Worm (Caenorhabditis elegans) whole organism, L4 larva: ENCODE data around the gene npr-27.
A peak's percentile ranks its signal among the peaks of the same experiment; 100 is the strongest.

Experiments
- F26F4.8 ChIP-seq: fragments of 200-800 bp; sonication (Bioruptor generic); conservative IDR thresholded peaks from 2 replicates; pipeline ENCODE4 v1.3.6; 2022; ENCODE audit warnings: missing genetic modification characterization, missing compliant biosample characterization
- F44E2.7 ChIP-seq: fragments of 200-800 bp; sonication (Bioruptor generic); IDR thresholded peaks from 2 replicates; pipeline ENCODE4 v2.1.2; 2022; ENCODE audit warnings: missing genetic modification characterization, missing compliant biosample characterization
- F49E8.2 ChIP-seq: sonication (generic microtip); optimal IDR thresholded peaks from 2 replicates; lab custom pipeline; 2016; ENCODE audit warnings: missing compliant biosample characterization, mild to moderate bottlenecking, missing genetic modification characterization, borderline replicate concordance
- T20F7.1 ChIP-seq: fragments of 200-800 bp; sonication (Bioruptor generic); optimal IDR thresholded peaks from 2 replicates; lab custom pipeline; 2018; ENCODE audit warnings: mild to moderate bottlenecking, missing genetic modification characterization, missing compliant biosample characterization
- T26A8.4 ChIP-seq: fragments of 200-800 bp; sonication (Bioruptor generic); IDR thresholded peaks from 2 replicates; pipeline ENCODE4 v1.3.6; 2022; ENCODE audit warnings: missing genetic modification characterization, missing compliant biosample characterization
- Y105C5A.15 ChIP-seq: fragments of 200-800 bp; sonication (Bioruptor generic); IDR thresholded peaks from 2 replicates; pipeline ENCODE4 v1.3.6; 2022; ENCODE audit warnings: missing genetic modification characterization, missing compliant biosample characterization
- aly-2 ChIP-seq: sonication (generic microtip); optimal IDR thresholded peaks from 2 replicates; lab custom pipeline; 2018; ENCODE audit warnings: missing biosample characterization, missing genetic modification characterization
- arid-1 ChIP-seq: fragments of 200-800 bp; sonication (Bioruptor generic); conservative IDR thresholded peaks from 2 replicates; pipeline ENCODE4 v1.3.6; 2022; ENCODE audit warnings: missing genetic modification reagents, missing genetic modification characterization, missing compliant biosample characterization
- attf-4 ChIP-seq: sonication (generic microtip); optimal IDR thresholded peaks from 3 replicates; lab custom pipeline; 2017; ENCODE audit warnings: missing biosample characterization, missing genetic modification characterization
- ceh-32 ChIP-seq: sonication (generic microtip); optimal IDR thresholded peaks from 2 replicates; lab custom pipeline; 2016; ENCODE audit warnings: mild to moderate bottlenecking, missing genetic modification characterization, missing compliant biosample characterization; ENCODE audit not compliant: poor library complexity
- ceh-44 ChIP-seq: fragments of 200-800 bp; sonication (Bioruptor generic); IDR thresholded peaks from 2 replicates; pipeline ENCODE4 v1.3.6; 2022; ENCODE audit warnings: missing genetic modification reagents, missing genetic modification characterization, missing compliant biosample characterization
- ceh-62 ChIP-seq: sonication (generic microtip); optimal IDR thresholded peaks from 2 replicates; lab custom pipeline; 2017; ENCODE audit warnings: missing biosample characterization, missing genetic modification characterization
- ces-1 ChIP-seq: fragments of 150-350 bp; sonication (generic microtip); optimal IDR thresholded peaks from 4 replicates; lab custom pipeline; 2014; ENCODE audit warnings: missing biosample characterization, missing genetic modification reagents, missing genetic modification characterization
- ctbp-1 ChIP-seq: fragments of 200-800 bp; sonication (Bioruptor generic); IDR thresholded peaks from 2 replicates; pipeline ENCODE4 v1.3.6; 2022; ENCODE audit warnings: missing genetic modification reagents, missing genetic modification characterization, missing compliant biosample characterization
- daf-12 ChIP-seq: fragments of 150-350 bp; optimal IDR thresholded peaks from 2 replicates; lab custom pipeline; 2014; ENCODE audit warnings: missing biosample characterization, missing genetic modification reagents, missing genetic modification characterization
- daf-16 ChIP-seq, 3 experiments: sonication (generic microtip); optimal IDR thresholded peaks; 2 replicates each; lab custom pipeline; 2016 to 2017; ENCODE audit warnings: missing genetic modification characterization in 3 of 3, missing genetic modification reagents in 3 of 3, mild to moderate bottlenecking in 2 of 3, missing compliant biosample characterization in 2 of 3, missing biosample characterization in 1 of 3, moderate library complexity in 1 of 3
- daf-19 ChIP-seq: fragments of 200-800 bp; sonication (Bioruptor generic); conservative IDR thresholded peaks from 2 replicates; pipeline ENCODE4 v1.3.6; 2022; ENCODE audit warnings: missing genetic modification characterization, missing compliant biosample characterization
- dmd-6 ChIP-seq: fragments of 200-800 bp; sonication (Bioruptor generic); IDR thresholded peaks from 2 replicates; pipeline ENCODE4 v1.3.6; 2022; ENCODE audit warnings: missing genetic modification reagents, missing genetic modification characterization, missing compliant biosample characterization
- dmd-9 ChIP-seq: fragments of 200-800 bp; sonication (Bioruptor generic); IDR thresholded peaks from 2 replicates; pipeline ENCODE4 v1.3.6; 2022; ENCODE audit warnings: missing genetic modification reagents, missing genetic modification characterization, missing compliant biosample characterization
- dve-1 ChIP-seq: sonication (generic microtip); optimal IDR thresholded peaks from 2 replicates; lab custom pipeline; 2017; ENCODE audit warnings: antibody characterized with exemption, mild to moderate bottlenecking, missing genetic modification characterization, missing compliant biosample characterization; ENCODE audit not compliant: insufficient read depth
- fos-1 ChIP-seq: fragments of 150-350 bp; optimal IDR thresholded peaks from 2 replicates; lab custom pipeline; 2014; ENCODE audit warnings: missing biosample characterization, missing genetic modification characterization
- hlh-11 ChIP-seq: fragments of 200-800 bp; sonication (Bioruptor generic); optimal IDR thresholded peaks from 2 replicates; lab custom pipeline; 2018; ENCODE audit warnings: mild to moderate bottlenecking, missing genetic modification characterization, missing compliant biosample characterization
- hlh-30 ChIP-seq: sonication (generic microtip); optimal IDR thresholded peaks from 2 replicates; lab custom pipeline; 2017; ENCODE audit warnings: antibody characterized with exemption, mild to moderate bottlenecking, missing genetic modification characterization, missing compliant biosample characterization; ENCODE audit not compliant: insufficient read depth
- hmg-1.1 ChIP-seq: fragments of 200-800 bp; sonication (Bioruptor generic); IDR thresholded peaks from 2 replicates; pipeline ENCODE4 v1.3.6; 2022; ENCODE audit warnings: missing genetic modification reagents, missing genetic modification characterization, missing compliant biosample characterization
- lin-13 ChIP-seq: fragments of 150-350 bp; optimal IDR thresholded peaks from 2 replicates; lab custom pipeline; 2014; ENCODE audit warnings: missing biosample characterization, missing genetic modification reagents, missing genetic modification characterization
- lin-29 ChIP-seq: fragments of 200-800 bp; sonication (Bioruptor generic); IDR thresholded peaks from 2 replicates; pipeline ENCODE4 v1.3.6; 2022; ENCODE audit warnings: missing genetic modification reagents, missing genetic modification characterization, missing compliant biosample characterization
- lin-38 ChIP-seq: fragments of 200-800 bp; sonication (Bioruptor generic); IDR thresholded peaks from 2 replicates; pipeline ENCODE4 v1.3.6; 2022; ENCODE audit warnings: missing genetic modification reagents, missing genetic modification characterization, missing compliant biosample characterization
- lin-39 ChIP-seq: fragments of 150-350 bp; optimal IDR thresholded peaks from 2 replicates; lab custom pipeline; 2014; ENCODE audit warnings: missing biosample characterization, missing genetic modification reagents, missing genetic modification characterization
- mdt-29 ChIP-seq: fragments of 200-800 bp; sonication (Bioruptor generic); IDR thresholded peaks from 2 replicates; pipeline ENCODE4 v1.3.6; 2022; ENCODE audit warnings: missing genetic modification reagents, missing genetic modification characterization, missing compliant biosample characterization
- mep-1 ChIP-seq: fragments of 150-350 bp; sonication (generic microtip); optimal IDR thresholded peaks from 3 replicates; lab custom pipeline; 2014; ENCODE audit warnings: missing biosample characterization, missing genetic modification characterization
- nhr-10 ChIP-seq: fragments of 150-350 bp; optimal IDR thresholded peaks from 2 replicates; lab custom pipeline; 2014; ENCODE audit warnings: missing biosample characterization, missing genetic modification characterization
- nhr-102 ChIP-seq: sonication (generic microtip); optimal IDR thresholded peaks from 2 replicates; lab custom pipeline; 2016; ENCODE audit warnings: mild to moderate bottlenecking, missing genetic modification characterization, moderate library complexity, missing compliant biosample characterization
- nhr-25 ChIP-seq: sonication (generic microtip); optimal IDR thresholded peaks from 2 replicates; lab custom pipeline; 2017; ENCODE audit warnings: missing genetic modification characterization, mild to moderate bottlenecking, missing compliant biosample characterization, antibody characterized with exemption, moderate library complexity, borderline replicate concordance; ENCODE audit not compliant: insufficient read depth
- nhr-28 ChIP-seq: fragments of 150-350 bp; optimal IDR thresholded peaks from 2 replicates; lab custom pipeline; 2014; ENCODE audit warnings: missing biosample characterization, missing genetic modification characterization
- nhr-77 ChIP-seq: fragments of 150-350 bp; optimal IDR thresholded peaks from 2 replicates; lab custom pipeline; 2014; ENCODE audit warnings: missing biosample characterization, missing genetic modification characterization
- pha-4 ChIP-seq, 2 experiments: fragments of 150-350 bp in 1 of 2; fragments of 200-800 bp in 1 of 2; sonication (Bioruptor generic) in 1 of 2; IDR thresholded peaks in 1 of 2; optimal IDR thresholded peaks in 1 of 2; 2 replicates each; pipeline versions ENCODE4 v1.3.6 to Lab custom; 2014 to 2022; ENCODE audit warnings: missing genetic modification characterization in 2 of 2, missing genetic modification reagents in 2 of 2, missing biosample characterization in 1 of 2, missing compliant biosample characterization in 1 of 2
- pqm-1 ChIP-seq: sonication (generic microtip); optimal IDR thresholded peaks from 2 replicates; lab custom pipeline; 2017; ENCODE audit warnings: missing biosample characterization, missing genetic modification characterization
- rbr-2 ChIP-seq: sonication (generic microtip); optimal IDR thresholded peaks from 2 replicates; lab custom pipeline; 2016; ENCODE audit warnings: missing genotype, missing genetic modification characterization, missing compliant biosample characterization
- set-16 ChIP-seq: fragments of 200-800 bp; sonication (Bioruptor generic); IDR thresholded peaks from 2 replicates; pipeline ENCODE4 v1.3.6; 2022; ENCODE audit warnings: missing genetic modification reagents, missing genetic modification characterization, missing compliant biosample characterization
- snpc-1.2 ChIP-seq: fragments of 200-800 bp; sonication (Bioruptor generic); IDR thresholded peaks from 2 replicates; pipeline ENCODE4 v1.3.6; 2022; ENCODE audit warnings: missing genetic modification reagents, missing genetic modification characterization, missing compliant biosample characterization
- snpc-4 ChIP-seq: fragments of 150-350 bp; optimal IDR thresholded peaks from 2 replicates; lab custom pipeline; 2014; ENCODE audit warnings: missing biosample characterization, missing genetic modification characterization
- tra-1 ChIP-seq: fragments of 200-800 bp; sonication (Bioruptor generic); IDR thresholded peaks from 2 replicates; pipeline ENCODE4 v1.3.6; 2022; ENCODE audit warnings: missing genetic modification reagents, missing genetic modification characterization, missing compliant biosample characterization
- unc-130 ChIP-seq: sonication (generic microtip); optimal IDR thresholded peaks from 2 replicates; lab custom pipeline; 2016; ENCODE audit warnings: missing genetic modification reagents, missing genetic modification characterization, missing compliant biosample characterization
- zag-1 ChIP-seq: fragments of 150-350 bp; optimal IDR thresholded peaks from 2 replicates; lab custom pipeline; 2014; ENCODE audit warnings: missing biosample characterization, missing genetic modification characterization
- zfp-3 ChIP-seq: fragments of 200-800 bp; sonication (Bioruptor generic); conservative IDR thresholded peaks from 2 replicates; pipeline ENCODE4 v1.3.6; 2022; ENCODE audit warnings: missing genetic modification reagents, missing genetic modification characterization, missing compliant biosample characterization
- ztf-7 ChIP-seq: fragments of 150-350 bp; optimal IDR thresholded peaks from 2 replicates; lab custom pipeline; 2014; ENCODE audit warnings: missing biosample characterization, missing genetic modification characterization

The npr-27 gene

ce11 chrIV:7313962-7314361 is 8.5 kb downstream of the npr-27 start (continued):
- TF ChIP-seq ceh-32 = no peak
- peak; percentile 87 for TF ChIP-seq hlh-30 (tag; lab: Kevin White, UChicago)
- TF ChIP-seq lin-39 (tag; lab: Kevin White, UChicago) = no peak
- peak; percentile 67 for TF ChIP-seq T20F7.1 (GFP tag; lab: Kevin White, UChicago)
- TF ChIP-seq nhr-10 (tag; lab: Kevin White, UChicago) = no peak
- peak; percentile 41 for TF ChIP-seq dmd-6 (GFP tag; lab: Robert Waterston, UW)
- peak; percentile 82 for TF ChIP-seq dve-1 (tag; lab: Kevin White, UChicago)
- no peak for TF ChIP-seq daf-12 (tag; lab: Kevin White, UChicago)
- 0 out of 2 replicates have a peak, but pooled peaks have one; percentile 40 for TF ChIP-seq snpc-1.2 (GFP tag; lab: Robert Waterston, UW)
- no peak for TF ChIP-seq lin-29 (GFP tag; lab: Robert Waterston, UW)
- TF ChIP-seq nhr-77 = peak; percentile 61
- peak; percentile 58 for TF ChIP-seq hmg-1.1 (GFP tag; lab: Robert Waterston, UW)
- TF ChIP-seq zfp-3 = no peak
- peak; percentile 77 for TF ChIP-seq mep-1
- TF ChIP-seq nhr-28 (tag; lab: Kevin White, UChicago) = peak; percentile 35
- 0 out of 2 replicates have a peak, but pooled peaks have one; percentile 25 for TF ChIP-seq pha-4 (GFP tag; IDR thresholded peaks at IDR 0.05; lab: Robert Waterston, UW)
- TF ChIP-seq pha-4 (tag; optimal IDR thresholded peaks at IDR 0.05; lab: Kevin White, UChicago) = peak; percentile 66
- TF ChIP-seq pqm-1 = peak; percentile 2
- no peak for TF ChIP-seq set-16 (GFP tag; lab: Robert Waterston, UW)
- TF ChIP-seq rbr-2 (tag; lab: Kevin White, UChicago) = peak; percentile 42
- TF ChIP-seq ces-1 (GFP tag; lab: Kevin White, UChicago) = no peak
- no peak for TF ChIP-seq ceh-62 (tag; lab: Kevin White, UChicago)
- TF ChIP-seq F26F4.8 = no peak
- TF ChIP-seq nhr-25 (tag; lab: Kevin White, UChicago) = peak; percentile 29
- peak; percentile 68 for TF ChIP-seq hlh-11

DNA sequence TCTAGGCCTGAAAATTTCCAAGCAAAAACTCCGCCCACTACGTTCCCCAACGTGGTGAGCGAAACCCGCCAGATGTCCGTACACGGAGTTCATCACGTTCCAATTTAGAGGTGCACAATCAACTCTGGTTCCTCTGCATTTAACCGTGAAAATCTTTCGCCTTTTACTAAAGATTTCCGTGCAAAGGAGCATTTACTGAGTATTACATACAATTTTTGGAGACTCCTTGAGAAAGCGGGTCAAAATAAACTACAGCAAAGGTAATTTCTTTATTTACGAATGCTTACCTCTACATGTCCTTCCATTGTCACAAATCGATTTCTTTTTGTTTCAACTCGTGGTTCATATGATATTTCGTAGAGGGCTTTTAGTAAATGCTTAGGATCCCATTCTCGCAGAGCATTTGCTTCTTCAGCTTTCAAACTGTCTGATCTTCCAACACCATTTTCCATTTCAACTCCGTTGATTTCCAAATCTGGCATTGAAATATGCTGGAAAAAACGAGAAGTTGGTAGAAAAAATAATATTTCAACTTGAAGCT is 11.3 kb downstream of the npr-27 start, which contains the start of gene F42C5.9:
Gene F42C5.9, minus strand, starts transcription at position 491 of the 541 bp plus-strand sequence.
- TF ChIP-seq daf-19 (0 out of 2 replicates have a peak, but pooled peaks have one; percentile 20), daf-16 (GFP tag; optimal IDR thresholded peaks at IDR 0.05; lab: Kevin White, UChicago) (no peak), daf-16 (tag; optimal IDR thresholded peaks at IDR 0.05; lab: Kevin White, UChicago) (peak; percentile 62), F44E2.7 (no peak), hlh-11 (peak; percentile 30), lin-38 (peak; percentile 37; the same call in 1 of the 2 replicates), nhr-102 (tag; lab: Kevin White, UChicago) (peak; percentile 44), unc-130 (GFP tag; lab: Kevin White, UChicago) (peak; percentile 70), mdt-29 (GFP tag; lab: Robert Waterston, UW) (peak; percentile 20; the same call in 1 of the 2 replicates), fos-1 (tag; lab: Kevin White, UChicago) (no peak), aly-2 (tag; lab: Kevin White, UChicago) (peak; percentile 50), dve-1 (tag; lab: Kevin White, UChicago) (peak; percentile 35), ztf-7 (tag; lab: Kevin White, UChicago) (no peak), arid-1 (GFP tag; lab: Robert Waterston, UW) (0 out of 2 replicates have a peak, but pooled peaks have one; percentile 36), snpc-1.2 (GFP tag; lab: Robert Waterston, UW) (peak; percentile 93), lin-13 (GFP tag; lab: Kevin White, UChicago) (peak; percentile 35), ctbp-1 (GFP tag; lab: Robert Waterston, UW) (no peak), tra-1 (GFP tag; lab: Robert Waterston, UW) (no peak), snpc-4 (tag; lab: Kevin White, UChicago) (peak; percentile 77), attf-4 (no peak), nhr-25 (tag; lab: Kevin White, UChicago) (no peak), ces-1 (GFP tag; lab: Kevin White, UChicago) (no peak), zag-1 (no peak), pha-4 (GFP tag; IDR thresholded peaks at IDR 0.05; lab: Robert Waterston, UW) (no peak), pha-4 (tag; optimal IDR thresholded peaks at IDR 0.05; lab: Kevin White, UChicago) (no peak), Y105C5A.15 (GFP tag; lab: Robert Waterston, UW) (no peak), F49E8.2 (tag; lab: Kevin White, UChicago) (peak; percentile 78), zfp-3 (no peak), dmd-9 (0 out of 2 replicates have a peak, but pooled peaks have one; percentile 33), T26A8.4 (GFP tag; lab: Robert Waterston, UW) (peak; percentile 69), ceh-44 (0 out of 2 replicates have a peak, but pooled peaks have one; percentile 70)
